Worm (Caenorhabditis elegans) whole organism, mixed stage, embryonic: ENCODE data around the gene mpz-5.

ENCODE experiments used
- M03D4.4 ChIP-seq: sonication (generic microtip); optimal IDR thresholded peaks from 2 replicates; lab custom pipeline; 2017; ENCODE audit warnings: mild to moderate bottlenecking, missing genetic modification characterization, missing compliant biosample characterization
- bed-3 ChIP-seq: fragments of 200-800 bp; sonication (Bioruptor generic); optimal IDR thresholded peaks from 3 replicates; lab custom pipeline; 2018; ENCODE audit warnings: mild to moderate bottlenecking, missing genetic modification characterization, moderate library complexity, missing compliant biosample characterization
- blmp-1 ChIP-seq: fragments of 150-350 bp; optimal IDR thresholded peaks from 2 replicates; lab custom pipeline; 2014; ENCODE audit warnings: missing biosample characterization, missing genetic modification characterization
- ceh-43 ChIP-seq: fragments of 200-800 bp; sonication (Bioruptor generic); optimal IDR thresholded peaks from 2 replicates; lab custom pipeline; 2018; ENCODE audit warnings: mild to moderate bottlenecking, missing genetic modification characterization, moderate library complexity, missing compliant biosample characterization
- ceh-83 ChIP-seq: fragments of 200-800 bp; sonication (Bioruptor generic); optimal IDR thresholded peaks from 2 replicates; lab custom pipeline; 2018; ENCODE audit warnings: mild to moderate bottlenecking, missing genetic modification characterization, missing compliant biosample characterization
- ces-1 ChIP-seq: fragments of 150-350 bp; optimal IDR thresholded peaks from 2 replicates; lab custom pipeline; 2014; ENCODE audit warnings: missing biosample characterization, missing genetic modification reagents, missing genetic modification characterization
- drap-1 ChIP-seq: fragments of 200-800 bp; sonication (Bioruptor generic); optimal IDR thresholded peaks from 3 replicates; lab custom pipeline; 2018; ENCODE audit warnings: mild to moderate bottlenecking, missing genetic modification characterization, missing compliant biosample characterization
- elt-1 ChIP-seq: sonication (generic microtip); optimal IDR thresholded peaks from 2 replicates; lab custom pipeline; 2017; ENCODE audit warnings: missing genetic modification characterization, mild to moderate bottlenecking, missing compliant biosample characterization, antibody characterized with exemption, moderate library complexity, borderline replicate concordance; ENCODE audit not compliant: insufficient read depth
- elt-3 ChIP-seq: fragments of 150-350 bp; optimal IDR thresholded peaks from 2 replicates; lab custom pipeline; 2014; ENCODE audit warnings: missing biosample characterization, missing genetic modification characterization
- ham-2 ChIP-seq: fragments of 200-800 bp; sonication (Bioruptor generic); optimal IDR thresholded peaks from 2 replicates; lab custom pipeline; 2018; ENCODE audit warnings: mild to moderate bottlenecking, missing genetic modification characterization, missing compliant biosample characterization
- hlh-1 ChIP-seq: fragments of 150-350 bp; optimal IDR thresholded peaks from 2 replicates; lab custom pipeline; 2014; ENCODE audit warnings: missing biosample characterization, missing genetic modification reagents, missing genetic modification characterization
- lin-13 ChIP-seq: fragments of 150-350 bp; optimal IDR thresholded peaks from 2 replicates; lab custom pipeline; 2014; ENCODE audit warnings: missing biosample characterization, missing genetic modification characterization
- lin-32 ChIP-seq: fragments of 200-800 bp; sonication (Bioruptor generic); optimal IDR thresholded peaks from 2 replicates; lab custom pipeline; 2018; ENCODE audit warnings: mild to moderate bottlenecking, missing genetic modification characterization, missing compliant biosample characterization
- lsy-2 ChIP-seq: fragments of 150-350 bp; optimal IDR thresholded peaks from 2 replicates; lab custom pipeline; 2014; ENCODE audit warnings: missing biosample characterization, missing genetic modification characterization
- mab-5 ChIP-seq: fragments of 150-350 bp; optimal IDR thresholded peaks from 2 replicates; lab custom pipeline; 2014; ENCODE audit warnings: missing biosample characterization, missing genetic modification characterization
- mep-1 ChIP-seq: fragments of 150-350 bp; optimal IDR thresholded peaks from 2 replicates; lab custom pipeline; 2017; ENCODE audit warnings: missing biosample characterization, missing genetic modification reagents, missing genetic modification characterization, inconsistent platforms
- mls-2 ChIP-seq: sonication (generic microtip); optimal IDR thresholded peaks from 2 replicates; lab custom pipeline; 2016; ENCODE audit warnings: mild to moderate bottlenecking, missing genetic modification characterization, moderate library complexity, missing compliant biosample characterization
- nhr-12 ChIP-seq: fragments of 150-350 bp; optimal IDR thresholded peaks from 2 replicates; lab custom pipeline; 2014; ENCODE audit warnings: missing biosample characterization, missing genetic modification characterization
- nhr-2 ChIP-seq: fragments of 150-350 bp; optimal IDR thresholded peaks from 2 replicates; lab custom pipeline; 2014; ENCODE audit warnings: missing biosample characterization, missing genetic modification characterization
- nhr-237 ChIP-seq: fragments of 150-350 bp; optimal IDR thresholded peaks from 2 replicates; lab custom pipeline; 2014; ENCODE audit warnings: missing biosample characterization, missing genetic modification characterization
- nhr-28 ChIP-seq: fragments of 150-350 bp; optimal IDR thresholded peaks from 2 replicates; lab custom pipeline; 2014; ENCODE audit warnings: missing biosample characterization, missing genetic modification characterization
- nhr-76 ChIP-seq: sonication (generic microtip); optimal IDR thresholded peaks from 2 replicates; lab custom pipeline; 2017; ENCODE audit warnings: missing biosample characterization, missing genetic modification characterization
- pha-4 ChIP-seq: fragments of 150-350 bp; optimal IDR thresholded peaks from 2 replicates; lab custom pipeline; 2018; ENCODE audit warnings: missing biosample characterization, missing genetic modification reagents, missing genetic modification characterization
- sem-2 ChIP-seq: fragments of 200-800 bp; sonication (Bioruptor generic); optimal IDR thresholded peaks from 2 replicates; lab custom pipeline; 2018; ENCODE audit warnings: mild to moderate bottlenecking, missing genetic modification characterization, missing compliant biosample characterization
- snpc-4 ChIP-seq: fragments of 150-350 bp; optimal IDR thresholded peaks from 2 replicates; lab custom pipeline; 2014; ENCODE audit warnings: missing biosample characterization, missing genetic modification characterization
- sptf-1 ChIP-seq: sonication (generic microtip); optimal IDR thresholded peaks from 2 replicates; lab custom pipeline; 2017; ENCODE audit warnings: mild to moderate bottlenecking, missing genetic modification characterization, moderate library complexity, missing compliant biosample characterization
- tbx-8 ChIP-seq: fragments of 200-800 bp; sonication (Bioruptor generic); optimal IDR thresholded peaks from 2 replicates; lab custom pipeline; 2018; ENCODE audit warnings: mild to moderate bottlenecking, missing genetic modification characterization, moderate library complexity, missing compliant biosample characterization
- unc-120 ChIP-seq: sonication (generic microtip); optimal IDR thresholded peaks from 2 replicates; lab custom pipeline; 2017; ENCODE audit warnings: missing genetic modification characterization, missing compliant biosample characterization; ENCODE audit not compliant: poor library complexity, severe bottlenecking
- unc-39 ChIP-seq: fragments of 150-350 bp; optimal IDR thresholded peaks from 2 replicates; lab custom pipeline; 2014; ENCODE audit warnings: missing biosample characterization, missing genetic modification characterization
- unc-62 ChIP-seq: fragments of 150-350 bp; optimal IDR thresholded peaks from 2 replicates; lab custom pipeline; 2014; ENCODE audit warnings: missing biosample characterization, missing genetic modification reagents, missing genetic modification characterization

The mpz-5 gene

ce11 chrIV:10420440-10420839 is 46.8 kb upstream of the mpz-5 start:
- TF ChIP-seq nhr-12 (tag; lab: Kevin White, UChicago): no peak
- no peak for TF ChIP-seq mep-1 (tag; lab: Kevin White, UChicago)
- TF ChIP-seq mls-2 (tag; lab: Kevin White, UChicago): no peak
- TF ChIP-seq sptf-1 (tag; lab: Kevin White, UChicago): no peak
- no peak for TF ChIP-seq ces-1 (GFP tag; lab: Kevin White, UChicago)
- no peak for TF ChIP-seq unc-120 (tag; lab: Kevin White, UChicago)
- no peak for TF ChIP-seq unc-62
- TF ChIP-seq elt-1 (tag; lab: Kevin White, UChicago): no peak
- TF ChIP-seq unc-39: no peak
- TF ChIP-seq lin-32 (GFP tag; lab: Kevin White, UChicago): no peak
- no peak for TF ChIP-seq lsy-2 (tag; lab: Kevin White, UChicago)
- no peak for TF ChIP-seq nhr-2 (tag; lab: Kevin White, UChicago)
- TF ChIP-seq lin-13: no peak
- TF ChIP-seq mab-5 (tag; lab: Kevin White, UChicago): no peak
- TF ChIP-seq nhr-76 (tag; lab: Kevin White, UChicago): no peak

- TF ChIP-seq mep-1 (tag; lab: Kevin White, UChicago) (no peak), nhr-237 (tag; lab: Kevin White, UChicago) (no peak), snpc-4 (tag; lab: Kevin White, UChicago) (no peak), pha-4 (tag; lab: Kevin White, UChicago) (no peak), elt-1 (tag; lab: Kevin White, UChicago) (no peak), unc-62 (peak; percentile 75), hlh-1 (peak; percentile 38), bed-3 (GFP tag; lab: Kevin White, UChicago) (no peak), ceh-43 (GFP tag; lab: Kevin White, UChicago) (no peak), drap-1 (no peak), unc-120 (tag; lab: Kevin White, UChicago) (peak; percentile 30), tbx-8 (GFP tag; lab: Kevin White, UChicago) (no peak)
- TF ChIP-seq, all 35 proteins: peak for 3
Observed at ce11 chrIV:10419896-10420295, 46.3 kb upstream of the mpz-5 start.

ce11 chrIV:10417781-10418180 is 44.2 kb upstream of the mpz-5 start, which contains the start of gene F13B12.6:
Gene F13B12.6, minus strand, starts transcription at chrIV:10417881.
- TF ChIP-seq snpc-4 (tag; lab: Kevin White, UChicago) (no peak), nhr-237 (tag; lab: Kevin White, UChicago) (no peak), mep-1 (tag; lab: Kevin White, UChicago) (no peak), blmp-1 (no peak), drap-1 (no peak), unc-39 (no peak), nhr-28 (tag; lab: Kevin White, UChicago) (no peak), unc-120 (tag; lab: Kevin White, UChicago) (no peak), bed-3 (GFP tag; lab: Kevin White, UChicago) (no peak)
- TF ChIP-seq, all 35 proteins: peak for 0

- TF ChIP-seq ceh-83 (no peak), mep-1 (tag; lab: Kevin White, UChicago) (no peak), M03D4.4 (tag; lab: Kevin White, UChicago) (no peak), lin-13 (no peak), ham-2 (no peak), mls-2 (tag; lab: Kevin White, UChicago) (no peak), unc-39 (no peak), ces-1 (GFP tag; lab: Kevin White, UChicago) (no peak), sem-2 (GFP tag; lab: Kevin White, UChicago) (no peak), pha-4 (tag; lab: Kevin White, UChicago) (no peak), elt-1 (tag; lab: Kevin White, UChicago) (no peak), lsy-2 (tag; lab: Kevin White, UChicago) (no peak), elt-3 (tag; lab: Kevin White, UChicago) (no peak), nhr-12 (tag; lab: Kevin White, UChicago) (no peak), bed-3 (GFP tag; lab: Kevin White, UChicago) (no peak), mab-5 (tag; lab: Kevin White, UChicago) (no peak), nhr-28 (tag; lab: Kevin White, UChicago) (no peak), nhr-2 (tag; lab: Kevin White, UChicago) (no peak), lin-32 (GFP tag; lab: Kevin White, UChicago) (no peak), nhr-237 (tag; lab: Kevin White, UChicago) (no peak)
- TF ChIP-seq, all 35 proteins: peak for 0
Observed at ce11 chrIV:10413828-10414227, 40.2 kb upstream of the mpz-5 start, which contains the start of gene R10H10.7. Gene R10H10.7, minus strand, starts transcription at chrIV:10413928.
